Worm (Caenorhabditis elegans) whole organism, L2 larva: Measurements from ENCODE around the gene Y54H5A.2.
A peak's percentile ranks its signal among the peaks of the same experiment; 100 is the strongest.

Experiments
- C34F6.9 ChIP-seq: fragments of 150-350 bp; optimal IDR thresholded peaks from 2 replicates; lab custom pipeline; 2014; ENCODE audit warnings: missing biosample characterization, missing genetic modification characterization
- F13H6.1 ChIP-seq: sonication (generic microtip); optimal IDR thresholded peaks from 2 replicates; lab custom pipeline; 2016; ENCODE audit warnings: missing genetic modification characterization, missing compliant biosample characterization
- R02D3.7 ChIP-seq: fragments of 150-350 bp; optimal IDR thresholded peaks from 2 replicates; lab custom pipeline; 2014; ENCODE audit warnings: missing biosample characterization, missing genetic modification characterization
- Y55F3AM.14 ChIP-seq: fragments of 200-800 bp; sonication (Bioruptor generic); optimal IDR thresholded peaks from 2 replicates; lab custom pipeline; 2018; ENCODE audit warnings: mild to moderate bottlenecking, missing genetic modification characterization, missing compliant biosample characterization
- ZK546.5 ChIP-seq: sonication (generic microtip); optimal IDR thresholded peaks from 2 replicates; lab custom pipeline; 2017; ENCODE audit warnings: missing biosample characterization, missing genetic modification characterization
- alr-1 ChIP-seq: fragments of 150-350 bp; optimal IDR thresholded peaks from 2 replicates; lab custom pipeline; 2014; ENCODE audit warnings: missing biosample characterization, missing genetic modification characterization
- aly-2 ChIP-seq: fragments of 150-350 bp; optimal IDR thresholded peaks from 2 replicates; lab custom pipeline; 2014; ENCODE audit warnings: missing biosample characterization, missing genetic modification characterization
- ama-1 ChIP-seq: fragments of 150-350 bp; optimal IDR thresholded peaks from 2 replicates; lab custom pipeline; 2018; ENCODE audit warnings: inconsistent platforms
- ceh-16 ChIP-seq: fragments of 150-350 bp; optimal IDR thresholded peaks from 2 replicates; lab custom pipeline; 2014; ENCODE audit warnings: missing biosample characterization, missing genetic modification characterization
- crh-2 ChIP-seq: sonication (generic microtip); optimal IDR thresholded peaks from 2 replicates; lab custom pipeline; 2017; ENCODE audit warnings: missing biosample characterization, missing genetic modification characterization
- dmd-4 ChIP-seq: sonication (generic microtip); optimal IDR thresholded peaks from 2 replicates; lab custom pipeline; 2017; ENCODE audit warnings: missing biosample characterization, missing genetic modification characterization
- egl-27 ChIP-seq: sonication (generic microtip); optimal IDR thresholded peaks from 3 replicates; lab custom pipeline; 2017; ENCODE audit warnings: missing biosample characterization, missing genetic modification reagents, missing genetic modification characterization
- elt-3 ChIP-seq: sonication (generic microtip); optimal IDR thresholded peaks from 2 replicates; lab custom pipeline; 2017; ENCODE audit warnings: missing biosample characterization, missing genetic modification characterization
- fos-1 ChIP-seq: fragments of 150-350 bp; optimal IDR thresholded peaks from 2 replicates; lab custom pipeline; 2014; ENCODE audit warnings: missing biosample characterization, missing genetic modification characterization
- gmeb-1 ChIP-seq: fragments of 150-350 bp; optimal IDR thresholded peaks from 2 replicates; lab custom pipeline; 2014; ENCODE audit warnings: missing biosample characterization, missing genetic modification characterization
- lin-11 ChIP-seq: fragments of 150-350 bp; sonication (generic microtip); optimal IDR thresholded peaks from 2 replicates; lab custom pipeline; 2014; ENCODE audit warnings: missing biosample characterization, missing genetic modification characterization, inconsistent platforms, mixed read lengths
- lin-13 ChIP-seq: fragments of 150-350 bp; optimal IDR thresholded peaks from 2 replicates; lab custom pipeline; 2014; ENCODE audit warnings: missing biosample characterization, missing genetic modification reagents, missing genetic modification characterization
- lin-39 ChIP-seq: fragments of 150-350 bp; optimal IDR thresholded peaks from 2 replicates; lab custom pipeline; 2014; ENCODE audit warnings: missing biosample characterization, missing genetic modification reagents, missing genetic modification characterization
- lsy-2 ChIP-seq, 2 experiments: fragments of 150-350 bp in 1 of 2; sonication (generic microtip) in 1 of 2; optimal IDR thresholded peaks; 2 replicates each; lab custom pipeline; 2014 to 2017; ENCODE audit warnings: missing biosample characterization in 2 of 2, missing genetic modification characterization in 2 of 2
- mab-5 ChIP-seq: fragments of 150-350 bp; optimal IDR thresholded peaks from 2 replicates; lab custom pipeline; 2014; ENCODE audit warnings: missing biosample characterization, missing genetic modification characterization
- mdl-1 ChIP-seq, 2 experiments: fragments of 150-350 bp in 1 of 2; sonication (generic microtip) in 1 of 2; optimal IDR thresholded peaks; 2 replicates each; lab custom pipeline; 2017; ENCODE audit warnings: missing biosample characterization in 2 of 2, missing genetic modification characterization in 2 of 2
- nhr-10 ChIP-seq: sonication (generic microtip); optimal IDR thresholded peaks from 2 replicates; lab custom pipeline; 2017; ENCODE audit warnings: missing biosample characterization, missing genetic modification characterization
- nhr-11 ChIP-seq: fragments of 150-350 bp; optimal IDR thresholded peaks from 2 replicates; lab custom pipeline; 2014; ENCODE audit warnings: missing biosample characterization, missing genetic modification characterization
- nhr-129 ChIP-seq: fragments of 150-350 bp; optimal IDR thresholded peaks from 2 replicates; lab custom pipeline; 2014; ENCODE audit warnings: missing biosample characterization, missing genetic modification characterization
- nhr-21 ChIP-seq: fragments of 150-350 bp; optimal IDR thresholded peaks from 2 replicates; lab custom pipeline; 2014; ENCODE audit warnings: missing biosample characterization, missing genetic modification characterization
- nhr-237 ChIP-seq: fragments of 150-350 bp; optimal IDR thresholded peaks from 2 replicates; lab custom pipeline; 2014; ENCODE audit warnings: missing biosample characterization, missing genetic modification characterization
- nhr-25 ChIP-seq: fragments of 150-350 bp; sonication (generic microtip); optimal IDR thresholded peaks from 3 replicates; lab custom pipeline; 2014; ENCODE audit warnings: missing biosample characterization, missing genetic modification characterization
- peb-1 ChIP-seq: fragments of 150-350 bp; optimal IDR thresholded peaks from 2 replicates; lab custom pipeline; 2014; ENCODE audit warnings: missing biosample characterization, missing genetic modification characterization
- sem-4 ChIP-seq: fragments of 150-350 bp; optimal IDR thresholded peaks from 2 replicates; lab custom pipeline; 2014; ENCODE audit warnings: missing biosample characterization, missing genetic modification reagents, missing genetic modification characterization
- skn-1 ChIP-seq: sonication (generic microtip); optimal IDR thresholded peaks from 2 replicates; lab custom pipeline; 2017; ENCODE audit warnings: missing biosample characterization, missing genetic modification characterization
- sma-3 ChIP-seq: sonication (generic microtip); optimal IDR thresholded peaks from 2 replicates; lab custom pipeline; 2016; ENCODE audit warnings: missing genetic modification reagents, missing genetic modification characterization, missing compliant biosample characterization
- sma-9 ChIP-seq, 2 experiments: fragments of 150-350 bp in 1 of 2; sonication (generic microtip) in 1 of 2; optimal IDR thresholded peaks; 2 replicates each; lab custom pipeline; 2014 to 2016; ENCODE audit warnings: missing genetic modification characterization in 2 of 2, mild to moderate bottlenecking in 1 of 2, missing biosample characterization in 1 of 2, missing compliant biosample characterization in 1 of 2, missing genetic modification reagents in 1 of 2, moderate library complexity in 1 of 2
- ztf-1 ChIP-seq: fragments of 200-800 bp; sonication (Bioruptor generic); conservative IDR thresholded peaks from 2 replicates; pipeline ENCODE4 v1.3.6; 2022; ENCODE audit warnings: missing genetic modification characterization, missing compliant biosample characterization
- ztf-11 ChIP-seq: sonication (generic microtip); optimal IDR thresholded peaks from 2 replicates; lab custom pipeline; 2017; ENCODE audit warnings: missing biosample characterization, missing genetic modification characterization
- ztf-4 ChIP-seq: fragments of 150-350 bp; optimal IDR thresholded peaks from 2 replicates; lab custom pipeline; 2014; ENCODE audit warnings: missing biosample characterization, missing genetic modification characterization

The Y54H5A.2 gene

DNA sequence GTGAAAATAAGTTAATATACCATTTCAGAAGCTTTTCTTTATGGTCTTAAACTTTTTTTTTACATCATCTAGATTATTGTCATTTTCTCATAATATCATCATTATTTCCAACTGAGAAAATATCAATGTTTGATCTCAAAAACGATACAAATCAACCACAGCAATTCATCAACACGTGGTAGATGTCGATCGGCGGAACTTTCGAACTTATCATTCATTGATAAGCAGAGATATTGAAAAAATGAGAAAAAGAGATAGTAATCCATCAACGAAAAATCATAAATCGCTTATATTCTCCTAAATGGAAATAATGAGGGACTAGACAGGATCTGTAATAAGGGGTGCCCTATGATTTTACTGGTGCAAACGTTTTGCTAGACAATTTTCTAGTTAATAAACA, 52.6 kb downstream of the Y54H5A.2 start (continued):
- TF ChIP-seq sem-4 (tag; lab: Kevin White, UChicago) (no peak), peb-1 (tag; lab: Kevin White, UChicago) (no peak), aly-2 (tag; lab: Kevin White, UChicago) (no peak), ztf-1 (no peak), gmeb-1 (tag; lab: Kevin White, UChicago) (no peak), ama-1 (lab: Kevin White, UChicago) (no peak), sma-3 (GFP tag; lab: Kevin White, UChicago) (no peak), lin-13 (GFP tag; lab: Kevin White, UChicago) (no peak), C34F6.9 (tag; lab: Kevin White, UChicago) (no peak), mdl-1 (tag; optimal IDR thresholded peaks at IDR 0.05; lab: Kevin White, UChicago) (peak in 1 of 2 experiments; percentile 33), F13H6.1 (tag; lab: Kevin White, UChicago) (no peak)

DNA sequence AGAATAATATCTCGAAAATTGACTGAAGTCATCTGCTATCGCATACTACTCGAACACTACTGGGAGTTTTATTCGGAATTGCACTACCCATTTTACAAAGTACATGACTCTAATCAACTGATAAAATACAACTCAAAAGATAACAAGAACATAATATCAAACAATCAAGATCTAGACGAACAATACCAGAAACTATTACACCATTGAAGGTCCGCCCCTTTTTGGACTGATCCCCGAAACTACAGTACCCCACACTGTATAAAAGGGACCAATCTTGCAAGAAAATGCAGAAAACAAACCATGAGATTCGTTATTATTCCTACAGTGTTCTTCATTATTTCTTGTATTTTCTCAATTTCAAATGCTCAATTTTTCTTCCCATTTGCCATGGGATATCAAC, 54.9 kb downstream of the Y54H5A.2 start, which contains the start of gene F54D8.10:
TSS of gene F54D8.10 (plus strand) at position 301 of the 400 bp plus-strand sequence.
- TF ChIP-seq crh-2 (tag; lab: Kevin White, UChicago) (no peak), nhr-129 (no peak), sma-3 (GFP tag; lab: Kevin White, UChicago) (no peak), gmeb-1 (tag; lab: Kevin White, UChicago) (no peak), aly-2 (tag; lab: Kevin White, UChicago) (no peak), lin-11 (tag; lab: Kevin White, UChicago) (no peak)

DNA sequence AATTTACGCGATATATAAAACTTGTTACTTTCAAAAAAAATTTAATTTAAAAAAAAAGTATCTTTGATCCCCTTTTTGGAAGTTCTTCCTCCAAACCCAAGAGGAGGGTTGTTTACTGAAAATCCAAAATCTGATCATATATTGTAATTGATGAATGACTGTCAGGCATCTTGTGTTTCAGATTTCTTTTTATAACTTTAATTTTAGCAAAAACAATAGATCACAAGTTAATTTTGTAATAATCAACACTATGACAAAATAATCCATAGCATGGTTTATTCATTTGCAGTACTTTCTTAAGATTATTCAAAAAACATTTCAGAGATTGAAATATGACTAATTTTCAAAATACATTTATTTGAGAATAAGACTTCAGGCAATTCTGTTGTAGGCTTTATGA, 57.0 kb downstream of the Y54H5A.2 start:
- TF ChIP-seq ceh-16: no peak
- TF ChIP-seq lin-11 (tag; lab: Kevin White, UChicago): no peak
- no peak for TF ChIP-seq alr-1 (tag; lab: Kevin White, UChicago)
- TF ChIP-seq egl-27 (tag; lab: Kevin White, UChicago): no peak
- TF ChIP-seq dmd-4 (tag; lab: Kevin White, UChicago): no peak
- TF ChIP-seq fos-1 (tag; lab: Kevin White, UChicago): no peak
- TF ChIP-seq ZK546.5 (tag; lab: Kevin White, UChicago): no peak
- TF ChIP-seq ztf-1: no peak
- no peak for TF ChIP-seq nhr-10
- TF ChIP-seq ztf-4 (tag; lab: Kevin White, UChicago): no peak
- TF ChIP-seq sem-4 (tag; lab: Kevin White, UChicago): no peak
- TF ChIP-seq nhr-237 (tag; lab: Kevin White, UChicago): no peak
- TF ChIP-seq mab-5 (tag; lab: Kevin White, UChicago): no peak
- no peak for TF ChIP-seq Y55F3AM.14
- no peak for TF ChIP-seq skn-1 (tag; lab: Kevin White, UChicago)
- no peak for TF ChIP-seq elt-3 (tag; lab: Kevin White, UChicago)
- no peak for TF ChIP-seq R02D3.7 (tag; lab: Kevin White, UChicago)

DNA sequence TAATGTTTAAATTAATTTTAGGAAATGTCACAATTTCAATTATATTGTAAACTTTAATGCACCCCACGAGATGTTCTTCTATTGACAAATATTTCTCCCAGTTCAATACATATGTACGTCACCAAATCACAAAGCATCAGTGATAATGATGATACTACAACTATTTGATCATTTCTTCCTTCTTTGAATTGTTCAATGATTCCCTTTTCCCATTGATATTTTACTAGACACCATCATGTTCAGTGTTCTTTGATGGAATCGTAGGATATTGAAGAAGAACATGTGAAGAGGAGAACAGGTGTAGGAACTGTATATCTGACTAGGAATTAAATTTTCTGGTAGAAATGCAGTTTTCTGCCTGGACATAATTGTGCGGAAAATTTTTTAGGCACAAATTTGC, 59.9 kb downstream of the Y54H5A.2 start:
- TF ChIP-seq lsy-2 (tag; optimal IDR thresholded peaks at IDR 0.05; lab: Kevin White, UChicago): no peak
- no peak for TF ChIP-seq lin-39 (tag; lab: Kevin White, UChicago)
- no peak for TF ChIP-seq crh-2 (tag; lab: Kevin White, UChicago)
- TF ChIP-seq ztf-11 (tag; lab: Kevin White, UChicago): no peak
- no peak for TF ChIP-seq elt-3 (tag; lab: Kevin White, UChicago)
- TF ChIP-seq sma-9 (GFP tag; optimal IDR thresholded peaks at IDR 0.05; lab: Kevin White, UChicago): peak; percentile 77
- no peak for TF ChIP-seq sma-9 (tag; optimal IDR thresholded peaks at IDR 0.05; lab: Kevin White, UChicago)
- no peak for TF ChIP-seq ZK546.5 (tag; lab: Kevin White, UChicago)
- TF ChIP-seq nhr-25 (tag; lab: Kevin White, UChicago): peak; percentile 37
- TF ChIP-seq sma-3 (GFP tag; lab: Kevin White, UChicago): no peak
- TF ChIP-seq fos-1 (tag; lab: Kevin White, UChicago): peak; percentile 2
- no peak for TF ChIP-seq ztf-4 (tag; lab: Kevin White, UChicago)
- peak; percentile 68 for TF ChIP-seq nhr-21 (tag; lab: Kevin White, UChicago)
- TF ChIP-seq nhr-11 (tag; lab: Kevin White, UChicago): no peak
- TF ChIP-seq R02D3.7 (tag; lab: Kevin White, UChicago): no peak
- TF ChIP-seq ama-1 (lab: Kevin White, UChicago): no peak
- TF ChIP-seq, all 48 proteins: peak for 4
